Worm (Caenorhabditis elegans): ENCODE data around the gene ZK177.11.

DNA sequence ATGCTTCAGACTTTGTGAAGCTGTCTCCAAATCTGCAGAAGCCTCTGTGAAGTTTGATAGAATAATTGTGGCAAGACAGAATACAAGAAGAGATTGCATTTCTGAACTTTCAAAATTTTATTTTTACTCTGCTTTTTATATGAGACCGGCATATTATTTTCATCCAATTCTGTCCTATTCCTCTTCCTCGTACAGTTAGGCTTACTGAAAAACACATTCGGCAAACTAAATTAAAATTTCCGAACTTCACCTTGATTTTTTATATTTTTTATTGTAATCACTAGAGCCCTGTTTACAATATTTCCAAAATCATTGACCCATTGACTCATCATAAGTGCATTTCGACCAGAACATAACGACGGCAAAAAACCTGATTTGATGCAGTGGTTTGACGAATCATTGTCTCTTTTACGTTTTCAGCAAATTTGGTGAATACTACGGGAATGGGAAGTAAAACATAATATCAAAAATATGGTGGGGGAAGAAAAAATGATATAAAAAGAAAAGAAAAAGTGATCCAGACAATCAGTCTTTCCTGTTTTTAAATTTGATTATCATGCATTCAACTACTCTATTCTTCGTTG lies 24.5 kb upstream of the ZK177.11 start, which contains the start of the genes suex-1 and F12A10.9:
- TF ChIP-seq snpc-4 (tag; optimal IDR thresholded peaks at IDR 0.05) (no peak), nhr-28 (tag; optimal IDR thresholded peaks at IDR 0.05) (no peak), hlh-1 (tag; optimal IDR thresholded peaks at IDR 0.05) (no peak), lin-32 (GFP tag; optimal IDR thresholded peaks at IDR 0.05) (no peak)
